Fruit fly (Drosophila melanogaster) whole organism, embryonic: ENCODE data around the gene CG46460.

ENCODE experiments used
- Antp ChIP-seq: fragments of 200-800 bp; sonication (Bioruptor generic); optimal IDR thresholded peaks from 3 replicates; lab custom pipeline; 2016; ENCODE audit warnings: missing biosample characterization, missing genetic modification characterization
- Atf-2 ChIP-seq: fragments of 200-800 bp; sonication (Bioruptor generic); optimal IDR thresholded peaks from 2 replicates; lab custom pipeline; 2016; ENCODE audit warnings: missing biosample characterization, missing genetic modification characterization
- CG11695 ChIP-seq: fragments of 200-800 bp; sonication (Bioruptor generic); IDR thresholded peaks from 3 replicates; pipeline ENCODE4 v1.3.6; 2022; ENCODE audit warnings: missing biosample characterization, missing genetic modification characterization
- CG12155 ChIP-seq: fragments of 200-800 bp; sonication (Bioruptor generic); optimal IDR thresholded peaks from 3 replicates; lab custom pipeline; 2016; ENCODE audit warnings: missing biosample characterization, missing genetic modification characterization
- CG15601 ChIP-seq: fragments of 200-800 bp; sonication (Bioruptor generic); optimal IDR thresholded peaks from 3 replicates; lab custom pipeline; 2019; ENCODE audit warnings: missing biosample characterization, mild to moderate bottlenecking, missing genetic modification characterization, moderate library complexity
- CG15696 ChIP-seq: fragments of 200-800 bp; sonication (Bioruptor generic); optimal IDR thresholded peaks from 2 replicates; lab custom pipeline; 2019; ENCODE audit warnings: missing biosample characterization, mild to moderate bottlenecking, missing genetic modification characterization, moderate library complexity
- CG17328 ChIP-seq: fragments of 200-800 bp; sonication (Bioruptor generic); IDR thresholded peaks from 2 replicates; pipeline ENCODE4 v1.3.6; 2022; ENCODE audit warnings: missing biosample characterization, missing genetic modification characterization
- CG2116 ChIP-seq: fragments of 200-800 bp; sonication (Bioruptor generic); optimal IDR thresholded peaks from 3 replicates; lab custom pipeline; 2018; ENCODE audit warnings: missing biosample characterization, mild to moderate bottlenecking, missing genetic modification characterization
- CG2678 ChIP-seq: fragments of 200-800 bp; sonication (Bioruptor generic); optimal IDR thresholded peaks from 3 replicates; lab custom pipeline; 2019; ENCODE audit warnings: missing biosample characterization, mild to moderate bottlenecking, missing genetic modification characterization, moderate library complexity
- CG34224 ChIP-seq: fragments of 200-800 bp; sonication (Bioruptor generic); IDR thresholded peaks from 3 replicates; pipeline ENCODE4 v1.3.6; 2022; ENCODE audit warnings: missing biosample characterization, missing genetic modification characterization; ENCODE audit not compliant: partially characterized antibody
- CG4820 ChIP-seq: fragments of 200-800 bp; sonication (Bioruptor generic); optimal IDR thresholded peaks from 3 replicates; lab custom pipeline; 2016; ENCODE audit warnings: missing biosample characterization, missing genetic modification characterization
- CG4854 ChIP-seq: fragments of 200-800 bp; sonication (Bioruptor generic); optimal IDR thresholded peaks from 2 replicates; lab custom pipeline; 2016; ENCODE audit warnings: missing biosample characterization, missing genetic modification characterization, inconsistent platforms
- CG6272 ChIP-seq: fragments of 200-800 bp; sonication (Bioruptor generic); IDR thresholded peaks from 2 replicates; pipeline ENCODE4 v1.3.6; 2022; ENCODE audit warnings: missing biosample characterization, missing genetic modification characterization
- CG7357 ChIP-seq: fragments of 200-800 bp; sonication (Bioruptor generic); IDR thresholded peaks from 3 replicates; pipeline ENCODE4 v1.3.6; 2022; ENCODE audit warnings: missing biosample characterization, missing genetic modification characterization
- CG7745 ChIP-seq: fragments of 200-800 bp; sonication (Bioruptor generic); optimal IDR thresholded peaks from 2 replicates; lab custom pipeline; 2018; ENCODE audit warnings: missing biosample characterization, mild to moderate bottlenecking, missing genetic modification characterization, moderate library complexity
- CG8089 ChIP-seq: fragments of 200-800 bp; sonication (Bioruptor generic); optimal IDR thresholded peaks from 3 replicates; lab custom pipeline; 2016; ENCODE audit warnings: missing biosample characterization, missing genetic modification characterization
- CG8290 ChIP-seq, 3 experiments: fragments of 200-800 bp; sonication (Bioruptor generic); optimal IDR thresholded peaks; 2 replicates each; lab custom pipeline; 2016 to 2019; ENCODE audit warnings: missing biosample characterization in 3 of 3, missing genetic modification characterization in 3 of 3, mild to moderate bottlenecking in 2 of 3, moderate library complexity in 1 of 3
- CG9797 ChIP-seq: fragments of 200-800 bp; sonication (Bioruptor generic); optimal IDR thresholded peaks from 3 replicates; lab custom pipeline; 2018; ENCODE audit warnings: missing biosample characterization, mild to moderate bottlenecking, missing genetic modification characterization
- CkIIα-i1 ChIP-seq: fragments of 200-800 bp; sonication (Bioruptor generic); IDR thresholded peaks from 2 replicates; pipeline ENCODE4 v1.3.6; 2022; ENCODE audit warnings: missing biosample characterization, missing genetic modification characterization
- CoRest ChIP-seq: fragments of 200-800 bp; sonication (Bioruptor generic); optimal IDR thresholded peaks from 3 replicates; lab custom pipeline; 2018; ENCODE audit warnings: missing biosample characterization, mild to moderate bottlenecking, missing genetic modification characterization, moderate library complexity
- D19A ChIP-seq: fragments of 200-800 bp; optimal IDR thresholded peaks from 3 replicates; lab custom pipeline; 2019; ENCODE audit warnings: missing biosample characterization, mild to moderate bottlenecking, missing genetic modification characterization, moderate library complexity
- Ets65A ChIP-seq: fragments of 200-800 bp; sonication (Bioruptor generic); peaks from one replicate; lab custom pipeline; 2016; ENCODE audit warnings: missing biosample characterization, missing genetic modification characterization
- Fer3 ChIP-seq: fragments of 200-800 bp; sonication (Bioruptor generic); optimal IDR thresholded peaks from 2 replicates; lab custom pipeline; 2018; ENCODE audit warnings: missing biosample characterization, mild to moderate bottlenecking, missing genetic modification characterization, moderate library complexity
- H15 ChIP-seq: fragments of 200-800 bp; sonication (Bioruptor generic); IDR thresholded peaks from 3 replicates; pipeline ENCODE4 v1.3.6; 2022; ENCODE audit warnings: missing biosample characterization, missing genetic modification characterization
- HmgD ChIP-seq: fragments of 200-800 bp; sonication (Bioruptor generic); optimal IDR thresholded peaks from 3 replicates; lab custom pipeline; 2016; ENCODE audit warnings: missing biosample characterization, missing genetic modification characterization
- Hmr ChIP-seq: fragments of 200-800 bp; sonication (Bioruptor generic); optimal IDR thresholded peaks from 3 replicates; lab custom pipeline; 2017; ENCODE audit warnings: mild to moderate bottlenecking, missing biosample characterization, missing genetic modification reagents, missing genetic modification characterization
- Med ChIP-seq: fragments of 200-800 bp; sonication (Bioruptor generic); peaks from one replicate; lab custom pipeline; 2016; ENCODE audit warnings: missing biosample characterization, missing genetic modification characterization, mild to moderate bottlenecking, inconsistent platforms, moderate library complexity
- Myb ChIP-seq: fragments of 200-800 bp; sonication (Bioruptor generic); optimal IDR thresholded peaks from 2 replicates; lab custom pipeline; 2016; ENCODE audit warnings: missing biosample characterization, missing genetic modification characterization
- Poxn ChIP-seq: fragments of 200-800 bp; sonication (Bioruptor generic); IDR thresholded peaks from 2 replicates; pipeline ENCODE4 v1.3.6; 2022; ENCODE audit warnings: missing biosample characterization, missing genetic modification characterization
- Spps ChIP-seq: fragments of 200-800 bp; sonication (Bioruptor generic); optimal IDR thresholded peaks from 2 replicates; lab custom pipeline; 2018; ENCODE audit warnings: missing biosample characterization, mild to moderate bottlenecking, missing genetic modification characterization
- Stat92E ChIP-seq, 3 experiments: fragments of >200 bp in 2 of 3; fragments of 200-800 bp in 1 of 3; sonication (Bioruptor generic) in 1 of 3; optimal IDR thresholded peaks; 2 replicates each; lab custom pipeline; 2017 to 2019; ENCODE audit warnings: missing biosample characterization in 3 of 3, missing genetic modification characterization in 3 of 3, mild to moderate bottlenecking in 1 of 3, moderate library complexity in 1 of 3
- ara ChIP-seq: fragments of 200-800 bp; sonication (Bioruptor generic); IDR thresholded peaks from 2 replicates; pipeline ENCODE4 v1.3.6; 2022; ENCODE audit warnings: missing biosample characterization, missing genetic modification characterization
- bsh ChIP-seq, 2 experiments: fragments of 200-800 bp; sonication (Bioruptor generic); optimal IDR thresholded peaks; 2 replicates each; lab custom pipeline; 2017 to 2018; ENCODE audit warnings: mild to moderate bottlenecking in 2 of 2, missing biosample characterization in 2 of 2, missing genetic modification characterization in 2 of 2, moderate library complexity in 1 of 2
- dan ChIP-seq: fragments of 200-800 bp; sonication (Bioruptor generic); IDR thresholded peaks from 2 replicates; pipeline ENCODE4 v1.3.6; 2022; ENCODE audit warnings: missing biosample characterization, missing genetic modification characterization
- danr ChIP-seq: fragments of 200-800 bp; sonication (Bioruptor generic); IDR thresholded peaks from 2 replicates; pipeline ENCODE4 v1.3.6; 2022; ENCODE audit warnings: missing biosample characterization, missing genetic modification characterization
- dmrt99B ChIP-seq: fragments of 200-800 bp; sonication (Bioruptor generic); optimal IDR thresholded peaks from 2 replicates; lab custom pipeline; 2018; ENCODE audit warnings: missing biosample characterization, mild to moderate bottlenecking, missing genetic modification characterization, moderate library complexity
- fd96Cb ChIP-seq: fragments of 200-800 bp; sonication (Bioruptor generic); optimal IDR thresholded peaks from 2 replicates; lab custom pipeline; 2018; ENCODE audit warnings: missing biosample characterization, mild to moderate bottlenecking, missing genetic modification characterization, moderate library complexity
- gcm ChIP-seq: fragments of 200-800 bp; sonication (Bioruptor generic); optimal IDR thresholded peaks from 2 replicates; lab custom pipeline; 2019; ENCODE audit warnings: missing biosample characterization, mild to moderate bottlenecking, missing genetic modification characterization, moderate library complexity
- gem ChIP-seq: fragments of 200-800 bp; sonication (Bioruptor generic); optimal IDR thresholded peaks from 2 replicates; lab custom pipeline; 2019; ENCODE audit warnings: missing biosample characterization, mild to moderate bottlenecking, missing genetic modification characterization, moderate library complexity
- her ChIP-seq: fragments of 200-800 bp; sonication (Bioruptor generic); optimal IDR thresholded peaks from 2 replicates; lab custom pipeline; 2016; ENCODE audit warnings: missing biosample characterization, missing genetic modification characterization
- lola ChIP-seq, 3 experiments: fragments of >200 bp in 2 of 3; fragments of 200-800 bp in 1 of 3; sonication (Bioruptor generic) in 1 of 3; optimal IDR thresholded peaks; 2 replicates each; lab custom pipeline; 2017 to 2019; ENCODE audit warnings: missing biosample characterization in 3 of 3, missing genetic modification characterization in 3 of 3, mild to moderate bottlenecking in 1 of 3, moderate library complexity in 1 of 3
- pnt ChIP-seq: fragments of 200-800 bp; sonication (Bioruptor generic); optimal IDR thresholded peaks from 3 replicates; lab custom pipeline; 2016; ENCODE audit warnings: missing biosample characterization, missing genetic modification characterization
- prd ChIP-seq, 3 experiments: fragments of >200 bp in 2 of 3; fragments of 200-800 bp in 1 of 3; sonication (Bioruptor generic) in 1 of 3; optimal IDR thresholded peaks in 2 of 3; IDR thresholded peaks in 1 of 3; 2 replicates in 2 of 3; 3 replicates in 1 of 3; pipeline versions ENCODE4 v1.3.6 to Lab custom; 2017 to 2022; ENCODE audit warnings: missing biosample characterization in 1 of 3, missing genetic modification characterization in 1 of 3
- sd ChIP-seq: fragments of 200-800 bp; sonication (Bioruptor generic); optimal IDR thresholded peaks from 3 replicates; lab custom pipeline; 2018; ENCODE audit warnings: missing biosample characterization, mild to moderate bottlenecking, missing genetic modification characterization, moderate library complexity
- sima ChIP-seq: fragments of 200-800 bp; sonication (Bioruptor generic); optimal IDR thresholded peaks from 2 replicates; lab custom pipeline; 2016; ENCODE audit warnings: missing biosample characterization, missing genetic modification characterization
- tll ChIP-seq, 2 experiments: fragments of 200-800 bp in 1 of 2; fragments of >200 bp in 1 of 2; sonication (Bioruptor generic) in 1 of 2; optimal IDR thresholded peaks; 2 replicates each; lab custom pipeline; 2017 to 2019; ENCODE audit warnings: missing biosample characterization in 2 of 2, missing genetic modification characterization in 2 of 2, mild to moderate bottlenecking in 1 of 2, moderate library complexity in 1 of 2
- usp ChIP-seq: fragments of >200 bp; optimal IDR thresholded peaks from 2 replicates; lab custom pipeline; 2017; ENCODE audit warnings: missing biosample characterization, missing genetic modification characterization
- vfl ChIP-seq: fragments of 200-800 bp; sonication (Bioruptor generic); optimal IDR thresholded peaks from 2 replicates; lab custom pipeline; 2016; ENCODE audit warnings: missing biosample characterization, missing genetic modification characterization
- wdn ChIP-seq: fragments of 200-800 bp; sonication (Bioruptor generic); IDR thresholded peaks from 2 replicates; pipeline ENCODE4 v1.3.6; 2022; ENCODE audit warnings: missing biosample characterization, missing genetic modification characterization
- z ChIP-seq: fragments of 200-800 bp; sonication (Bioruptor generic); IDR thresholded peaks from 3 replicates; pipeline ENCODE4 v1.3.6; 2022; ENCODE audit warnings: missing biosample characterization, missing genetic modification characterization

Gene CG46460

DNA sequence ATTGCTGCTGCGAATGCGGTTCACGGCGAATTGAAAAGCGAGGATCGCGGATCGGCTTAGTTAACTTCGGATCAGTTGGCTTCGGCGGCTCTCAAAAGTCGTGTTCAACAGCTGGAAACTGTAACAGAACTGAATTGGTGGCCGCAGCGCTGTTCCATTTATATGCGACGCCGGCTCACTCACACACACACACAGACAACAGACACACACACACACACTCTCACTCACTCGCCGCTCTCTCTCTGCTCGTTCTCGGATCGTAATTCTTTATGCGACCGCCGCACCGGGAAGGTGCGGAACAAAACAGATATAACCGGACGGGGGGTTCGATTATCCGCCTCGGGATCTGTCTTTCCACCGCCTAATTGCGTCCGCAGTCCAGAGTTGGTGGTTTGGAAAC lies at the start of gene CG46460:
CG46460 (minus strand) TSS at position 139 of the 400 bp plus-strand sequence.
- TF ChIP-seq vfl (GFP tag; lab: Kevin White, UChicago) (no peak), her (peak; percentile 1), CoRest (tag; lab: Kevin White, UChicago) (no peak), CG15601 (tag; lab: Kevin White, UChicago) (peak; percentile 2), CG17328 (GFP tag; lab: Robert Waterston, UW) (peak; percentile 11; the same call in 1 of the 2 replicates), sd (tag; lab: Kevin White, UChicago) (no peak), pnt (GFP tag; lab: Kevin White, UChicago) (no peak), gem (tag; lab: Kevin White, UChicago) (no peak), fd96Cb (tag; lab: Kevin White, UChicago) (no peak), sima (no peak), prd (optimal IDR thresholded peaks at IDR 0.05; lab: Kevin White, UChicago) (no peak), prd (GFP tag; IDR thresholded peaks at IDR 0.05; lab: Robert Waterston, UW) (peak; percentile 10; the same call in 1 of the 3 replicates), CG2678 (tag; lab: Kevin White, UChicago) (peak; percentile 4), z (GFP tag; lab: Robert Waterston, UW) (peak; percentile 81), Spps (no peak), lola (GFP tag; optimal IDR thresholded peaks at IDR 0.05; lab: Kevin White, UChicago) (no peak), CG15696 (tag; lab: Kevin White, UChicago) (no peak), CG34224 (GFP tag; lab: Robert Waterston, UW) (no peak), Ets65A (peak; percentile 74), CG4820 (no peak), CG7357 (GFP tag; lab: Robert Waterston, UW) (no peak), Med (GFP tag; lab: Kevin White, UChicago) (peak; percentile 84), CkIIα-i1 (GFP tag; lab: Robert Waterston, UW) (no peak), Atf-2 (GFP tag; lab: Kevin White, UChicago) (no peak), CG8089 (GFP tag; lab: Kevin White, UChicago) (peak; percentile 24), ara (no peak), CG11695 (GFP tag; lab: Robert Waterston, UW) (peak; percentile 92), gcm (GFP tag; lab: Kevin White, UChicago) (no peak), CG8290 (GFP tag; optimal IDR thresholded peaks at IDR 0.05; lab: Kevin White, UChicago) (peak; percentile 6), CG8290 (tag; optimal IDR thresholded peaks at IDR 0.05; lab: Kevin White, UChicago) (peak in 1 of 2 experiments; percentile 12), usp (GFP tag; lab: Kevin White, UChicago) (no peak), CG12155 (no peak), Stat92E (GFP tag; optimal IDR thresholded peaks at IDR 0.05; lab: Kevin White, UChicago) (no peak), Myb (GFP tag; lab: Kevin White, UChicago) (peak; percentile 6), tll (GFP tag; optimal IDR thresholded peaks at IDR 0.05; lab: Kevin White, UChicago) (no peak), Poxn (no peak), CG2116 (GFP tag; lab: Kevin White, UChicago) (no peak), H15 (no peak), Hmr (GFP tag; lab: Kevin White, UChicago) (peak; percentile 27), dan (GFP tag; lab: Robert Waterston, UW) (no peak), danr (GFP tag; lab: Robert Waterston, UW) (no peak), wdn (GFP tag; lab: Robert Waterston, UW) (no peak), bsh (GFP tag; optimal IDR thresholded peaks at IDR 0.05; lab: Kevin White, UChicago) (no peak), CG6272 (GFP tag; lab: Robert Waterston, UW) (no peak), Antp (no peak), D19A (tag; lab: Kevin White, UChicago) (no peak), CG7745 (tag; lab: Kevin White, UChicago) (no peak), CG9797 (no peak), Fer3 (tag; lab: Kevin White, UChicago) (no peak), CG4854 (no peak), dmrt99B (tag; lab: Kevin White, UChicago) (no peak), HmgD (no peak)
